Fruit fly (Drosophila melanogaster): Measurements from ENCODE around the gene ru.

dm6 chr3L:1348248-1348647, 22.2 kb upstream of the ru start:
- TF ChIP-seq kay (GFP tag; ENCODE audit: borderline replicate concordance) (no peak), CG14711 (tag; optimal IDR thresholded peaks at IDR 0.05) (no peak), ovo (GFP tag; optimal IDR thresholded peaks at IDR 0.05) (no peak), CG1620 (GFP tag; optimal IDR thresholded peaks at IDR 0.05) (no peak), CG11617 (GFP tag; optimal IDR thresholded peaks at IDR 0.05) (no peak)

Measured in whole organism, adult.